Worm (Caenorhabditis elegans): ENCODE results near the gene F36H5.9.

DNA sequence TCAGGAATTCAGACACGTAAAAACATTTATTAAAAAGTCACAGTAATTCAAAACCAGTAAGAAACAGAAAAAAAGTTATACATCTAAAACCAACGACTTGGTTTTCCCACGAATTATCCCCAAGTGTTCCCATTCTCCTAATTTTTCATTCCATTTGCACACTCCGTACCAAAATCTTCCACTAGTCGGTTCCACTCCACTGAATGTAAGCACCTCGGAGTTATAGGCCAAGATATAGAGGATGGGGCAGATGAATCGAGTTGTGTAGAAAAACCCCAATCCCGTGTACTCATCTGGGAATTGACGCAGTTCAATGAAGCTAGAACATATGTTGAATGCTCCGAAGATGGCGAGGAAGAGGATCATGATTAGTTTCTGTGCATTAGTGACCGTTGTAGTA lies 34.3 kb upstream of the F36H5.9 start:
- no peak for TF ChIP-seq egl-27 (tag; optimal IDR thresholded peaks at IDR 0.05)
- TF ChIP-seq snpc-4 (tag; optimal IDR thresholded peaks at IDR 0.05): no peak
- no peak for TF ChIP-seq nhr-11 (tag; optimal IDR thresholded peaks at IDR 0.05)

Measured in whole organism, L2 larva.